Fruit fly (Drosophila melanogaster) whole organism, embryonic: ENCODE results near the gene Cks85A.

Source experiments
- Asciz ChIP-seq: fragments of 200-800 bp; sonication (Bioruptor generic); optimal IDR thresholded peaks from 2 replicates; lab custom pipeline; 2017; ENCODE audit warnings: missing biosample characterization, mild to moderate bottlenecking, missing genetic modification characterization, missing genetic modification reagents
- Bteb2 ChIP-seq: fragments of 200-800 bp; sonication (Bioruptor generic); optimal IDR thresholded peaks from 2 replicates; lab custom pipeline; 2016; ENCODE audit warnings: missing biosample characterization, missing genetic modification characterization
- CG10431 ChIP-seq: fragments of 200-800 bp; sonication (Bioruptor generic); optimal IDR thresholded peaks from 3 replicates; lab custom pipeline; 2018; ENCODE audit warnings: missing biosample characterization, mild to moderate bottlenecking, missing genetic modification characterization
- CG11085 ChIP-seq: fragments of 200-800 bp; sonication (Bioruptor generic); IDR thresholded peaks from 2 replicates; pipeline ENCODE4 v1.3.6; 2022; ENCODE audit warnings: missing biosample characterization, missing genetic modification characterization
- CG12071 ChIP-seq: fragments of 200-800 bp; sonication (Bioruptor generic); optimal IDR thresholded peaks from 3 replicates; lab custom pipeline; 2018; ENCODE audit warnings: missing biosample characterization, mild to moderate bottlenecking, missing genetic modification characterization
- CG12744 ChIP-seq: fragments of 200-800 bp; sonication (Bioruptor generic); optimal IDR thresholded peaks from 2 replicates; lab custom pipeline; 2016; ENCODE audit warnings: missing biosample characterization, missing genetic modification characterization
- CG12769 ChIP-seq: fragments of 200-800 bp; sonication (Bioruptor generic); optimal IDR thresholded peaks from 2 replicates; lab custom pipeline; 2019; ENCODE audit warnings: missing biosample characterization, mild to moderate bottlenecking, missing genetic modification characterization, moderate library complexity
- CG15696 ChIP-seq: fragments of 200-800 bp; sonication (Bioruptor generic); optimal IDR thresholded peaks from 2 replicates; lab custom pipeline; 2019; ENCODE audit warnings: missing biosample characterization, mild to moderate bottlenecking, missing genetic modification characterization, moderate library complexity
- CG16815 ChIP-seq: fragments of 200-800 bp; sonication (Bioruptor generic); optimal IDR thresholded peaks from 3 replicates; lab custom pipeline; 2017; ENCODE audit warnings: missing biosample characterization, mild to moderate bottlenecking, missing genetic modification characterization
- CG18599 ChIP-seq: fragments of 200-800 bp; sonication (Bioruptor generic); optimal IDR thresholded peaks from 3 replicates; lab custom pipeline; 2017; ENCODE audit warnings: missing biosample characterization, missing genetic modification characterization, mild to moderate bottlenecking, moderate library complexity, missing genetic modification reagents
- CG18764 ChIP-seq: fragments of 200-800 bp; sonication (Bioruptor generic); optimal IDR thresholded peaks from 3 replicates; lab custom pipeline; 2016; ENCODE audit warnings: missing biosample characterization, missing genetic modification characterization
- CG30431 ChIP-seq: fragments of 200-800 bp; sonication (Bioruptor generic); optimal IDR thresholded peaks from 2 replicates; lab custom pipeline; 2017; ENCODE audit warnings: missing biosample characterization, missing genetic modification characterization
- CG3838 ChIP-seq: fragments of 200-800 bp; sonication (Bioruptor generic); optimal IDR thresholded peaks from 3 replicates; lab custom pipeline; 2016; ENCODE audit warnings: missing biosample characterization, missing genetic modification characterization
- CG42726 ChIP-seq: fragments of 200-800 bp; sonication (Bioruptor generic); IDR thresholded peaks from 2 replicates; pipeline ENCODE4 v1.3.6; 2022; ENCODE audit warnings: missing biosample characterization, missing genetic modification characterization; ENCODE audit not compliant: partially characterized antibody
- CG7556 ChIP-seq: fragments of 200-800 bp; sonication (Bioruptor generic); optimal IDR thresholded peaks from 2 replicates; lab custom pipeline; 2017; ENCODE audit warnings: missing biosample characterization, mild to moderate bottlenecking, missing genetic modification characterization
- CG7963 ChIP-seq: fragments of 200-800 bp; sonication (Bioruptor generic); IDR thresholded peaks from 3 replicates; pipeline ENCODE4 v1.3.6; 2022; ENCODE audit warnings: missing biosample characterization, missing genetic modification characterization; ENCODE audit not compliant: partially characterized antibody
- CG8388 ChIP-seq: fragments of 200-800 bp; sonication (Bioruptor generic); optimal IDR thresholded peaks from 2 replicates; lab custom pipeline; 2019; ENCODE audit warnings: missing biosample characterization, mild to moderate bottlenecking, missing genetic modification characterization, moderate library complexity
- CG8924 ChIP-seq: fragments of 200-800 bp; optimal IDR thresholded peaks from 3 replicates; lab custom pipeline; 2019; ENCODE audit warnings: missing biosample characterization, mild to moderate bottlenecking, missing genetic modification characterization, moderate library complexity
- Dip3 ChIP-seq: fragments of 200-800 bp; sonication (Bioruptor generic); optimal IDR thresholded peaks from 3 replicates; lab custom pipeline; 2016; ENCODE audit warnings: missing biosample characterization, missing genetic modification characterization
- Doc3 ChIP-seq: fragments of 200-800 bp; sonication (Bioruptor generic); IDR thresholded peaks from 3 replicates; pipeline ENCODE4 v1.3.6; 2022; ENCODE audit warnings: missing biosample characterization, missing genetic modification characterization; ENCODE audit not compliant: partially characterized antibody
- E2f1 ChIP-seq: fragments of 200-800 bp; sonication (Bioruptor generic); IDR thresholded peaks from 2 replicates; pipeline ENCODE4 v1.3.6; 2022; ENCODE audit warnings: missing biosample characterization, missing genetic modification characterization
- Fer3 ChIP-seq: fragments of 200-800 bp; sonication (Bioruptor generic); optimal IDR thresholded peaks from 2 replicates; lab custom pipeline; 2018; ENCODE audit warnings: missing biosample characterization, mild to moderate bottlenecking, missing genetic modification characterization, moderate library complexity
- Hmx ChIP-seq: fragments of 200-800 bp; sonication (Bioruptor generic); optimal IDR thresholded peaks from 2 replicates; lab custom pipeline; 2016; ENCODE audit warnings: missing biosample characterization, missing genetic modification characterization
- NC2α ChIP-seq: fragments of 200-800 bp; sonication (Bioruptor generic); optimal IDR thresholded peaks from 2 replicates; lab custom pipeline; 2016; ENCODE audit warnings: missing biosample characterization, missing genetic modification characterization
- NfI ChIP-seq: fragments of 200-800 bp; sonication (Bioruptor generic); optimal IDR thresholded peaks from 3 replicates; lab custom pipeline; 2018; ENCODE audit warnings: missing biosample characterization, mild to moderate bottlenecking, missing genetic modification characterization, moderate library complexity
- Poxn ChIP-seq: fragments of 200-800 bp; sonication (Bioruptor generic); IDR thresholded peaks from 2 replicates; pipeline ENCODE4 v1.3.6; 2022; ENCODE audit warnings: missing biosample characterization, missing genetic modification characterization
- Sry-β ChIP-seq: fragments of 200-800 bp; sonication (Bioruptor generic); optimal IDR thresholded peaks from 2 replicates; lab custom pipeline; 2018; ENCODE audit warnings: missing biosample characterization, mild to moderate bottlenecking, missing genetic modification characterization, moderate library complexity
- Sry-δ ChIP-seq: fragments of 200-800 bp; sonication (Bioruptor generic); optimal IDR thresholded peaks from 2 replicates; lab custom pipeline; 2016; ENCODE audit warnings: missing biosample characterization, missing genetic modification characterization
- Xbp1 ChIP-seq: fragments of 200-800 bp; sonication (Bioruptor generic); optimal IDR thresholded peaks from 3 replicates; lab custom pipeline; 2016; ENCODE audit warnings: missing biosample characterization, mild to moderate bottlenecking, missing genetic modification characterization
- chn ChIP-seq: fragments of 200-800 bp; sonication (Bioruptor generic); optimal IDR thresholded peaks from 2 replicates; lab custom pipeline; 2016; ENCODE audit warnings: missing biosample characterization, missing genetic modification characterization
- dmrt11E ChIP-seq: fragments of 200-800 bp; sonication (Bioruptor generic); optimal IDR thresholded peaks from 3 replicates; lab custom pipeline; 2018; ENCODE audit warnings: missing biosample characterization, mild to moderate bottlenecking, missing genetic modification characterization, moderate library complexity
- grn ChIP-seq: fragments of 200-800 bp; sonication (Bioruptor generic); optimal IDR thresholded peaks from 3 replicates; lab custom pipeline; 2017; ENCODE audit warnings: missing biosample characterization, missing genetic modification characterization
- gsb ChIP-seq: fragments of 200-800 bp; sonication (Bioruptor generic); IDR thresholded peaks from 2 replicates; pipeline ENCODE4 v1.3.6; 2022; ENCODE audit warnings: missing biosample characterization, missing genetic modification characterization
- lbe ChIP-seq: fragments of 200-800 bp; sonication (Bioruptor generic); optimal IDR thresholded peaks from 2 replicates; lab custom pipeline; 2016; ENCODE audit warnings: missing biosample characterization, mild to moderate bottlenecking, missing genetic modification characterization
- lov ChIP-seq, 2 experiments: fragments of 200-800 bp in 1 of 2; fragments of >200 bp in 1 of 2; sonication (Bioruptor generic) in 1 of 2; IDR thresholded peaks in 1 of 2; optimal IDR thresholded peaks in 1 of 2; 2 replicates in 1 of 2; 3 replicates in 1 of 2; pipeline versions ENCODE4 v1.3.6 to Lab custom; 2017 to 2022; ENCODE audit warnings: missing biosample characterization in 1 of 2, missing genetic modification characterization in 1 of 2
- oc ChIP-seq: fragments of 200-800 bp; sonication (Bioruptor generic); optimal IDR thresholded peaks from 2 replicates; lab custom pipeline; 2018; ENCODE audit warnings: missing biosample characterization, mild to moderate bottlenecking, missing genetic modification characterization, moderate library complexity
- pfk ChIP-seq: fragments of 200-800 bp; sonication (Bioruptor generic); optimal IDR thresholded peaks from 2 replicates; lab custom pipeline; 2018; ENCODE audit warnings: missing biosample characterization, mild to moderate bottlenecking, missing genetic modification characterization, moderate library complexity
- pita ChIP-seq: fragments of 200-800 bp; sonication (Bioruptor generic); optimal IDR thresholded peaks from 2 replicates; lab custom pipeline; 2017; ENCODE audit warnings: missing biosample characterization, mild to moderate bottlenecking, missing genetic modification characterization
- sima ChIP-seq: fragments of 200-800 bp; sonication (Bioruptor generic); optimal IDR thresholded peaks from 2 replicates; lab custom pipeline; 2016; ENCODE audit warnings: missing biosample characterization, missing genetic modification characterization
- sna ChIP-seq: fragments of 200-800 bp; sonication (Bioruptor generic); IDR thresholded peaks from 2 replicates; pipeline ENCODE4 v1.3.6; 2022; ENCODE audit warnings: missing biosample characterization, missing genetic modification characterization; ENCODE audit not compliant: partially characterized antibody
- tap ChIP-seq: fragments of 200-800 bp; optimal IDR thresholded peaks from 3 replicates; lab custom pipeline; 2019; ENCODE audit warnings: missing biosample characterization, mild to moderate bottlenecking, missing genetic modification characterization, moderate library complexity
- toy ChIP-seq: fragments of 200-800 bp; sonication (Bioruptor generic); IDR thresholded peaks from 2 replicates; pipeline ENCODE4 v1.3.6; 2022; ENCODE audit warnings: missing biosample characterization, missing genetic modification characterization
- trem ChIP-seq: fragments of 200-800 bp; optimal IDR thresholded peaks from 3 replicates; lab custom pipeline; 2019; ENCODE audit warnings: missing biosample characterization, mild to moderate bottlenecking, missing genetic modification characterization, moderate library complexity
- trh ChIP-seq: fragments of 200-800 bp; sonication (Bioruptor generic); optimal IDR thresholded peaks from 2 replicates; lab custom pipeline; 2016; ENCODE audit warnings: missing biosample characterization, missing genetic modification characterization
- ttk ChIP-seq: fragments of 200-800 bp; sonication (Bioruptor generic); IDR thresholded peaks from 2 replicates; pipeline ENCODE4 v2.1.2; 2022; ENCODE audit warnings: missing biosample characterization, missing genetic modification characterization
- twi ChIP-seq: fragments of 200-800 bp; optimal IDR thresholded peaks from 2 replicates; lab custom pipeline; 2019; ENCODE audit warnings: missing biosample characterization, mild to moderate bottlenecking, missing genetic modification characterization, moderate library complexity
- unpg ChIP-seq: fragments of 200-800 bp; sonication (Bioruptor generic); optimal IDR thresholded peaks from 3 replicates; lab custom pipeline; 2018; ENCODE audit warnings: missing biosample characterization, mild to moderate bottlenecking, missing genetic modification characterization, moderate library complexity
- wdn ChIP-seq: fragments of 200-800 bp; sonication (Bioruptor generic); IDR thresholded peaks from 2 replicates; pipeline ENCODE4 v1.3.6; 2022; ENCODE audit warnings: missing biosample characterization, missing genetic modification characterization
- zen ChIP-seq: fragments of 200-800 bp; sonication (Bioruptor generic); optimal IDR thresholded peaks from 3 replicates; lab custom pipeline; 2018; ENCODE audit warnings: missing biosample characterization, mild to moderate bottlenecking, missing genetic modification characterization, moderate library complexity

The Cks85A gene

DNA sequence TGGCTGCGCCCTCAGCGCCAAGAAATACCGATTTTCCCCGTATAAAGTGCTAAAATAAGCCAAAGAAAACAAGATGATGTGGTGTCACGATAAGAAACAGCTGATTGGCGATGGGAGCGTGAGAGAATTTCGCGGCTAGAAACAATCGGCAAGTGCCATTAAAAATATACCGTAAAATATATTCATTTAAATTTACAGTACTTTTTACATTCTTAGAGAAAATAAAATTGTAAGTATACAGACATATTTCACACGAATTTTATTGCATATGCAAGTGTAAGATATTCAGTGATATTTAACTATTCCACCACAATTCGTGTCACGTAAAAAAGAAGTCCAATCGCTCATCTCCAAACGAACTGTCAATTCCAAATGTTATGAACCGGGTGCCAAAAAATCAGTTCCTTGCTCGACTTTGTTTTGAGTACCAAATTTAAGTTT, 41.7 kb downstream of the Cks85A start, which contains the start of the genes Unc50, CG11755 and CG8043 (continued):
- TF ChIP-seq Xbp1 (peak; percentile 91), Sry-β (GFP tag; lab: Kevin White, UChicago) (peak; percentile 46), CG18764 (GFP tag; lab: Kevin White, UChicago) (peak; percentile 55), Poxn (GFP tag; lab: Robert Waterston, UW) (no peak), NC2α (GFP tag; lab: Kevin White, UChicago) (no peak), pfk (GFP tag; lab: Kevin White, UChicago) (no peak), Bteb2 (GFP tag; lab: Kevin White, UChicago) (peak; percentile 53), CG8388 (GFP tag; lab: Kevin White, UChicago) (peak; percentile 86), Hmx (GFP tag; lab: Kevin White, UChicago) (peak; percentile 66), sna (GFP tag; lab: Robert Waterston, UW) (peak; percentile 99), CG7963 (GFP tag; lab: Robert Waterston, UW) (peak; percentile 83; the same call in 2 of the 3 replicates), lbe (GFP tag; lab: Kevin White, UChicago) (peak; percentile 79), Doc3 (peak; percentile 100), ttk (GFP tag; lab: Robert Waterston, UW) (peak; percentile 52; the same call in 1 of the 2 replicates), CG16815 (GFP tag; lab: Kevin White, UChicago) (peak; percentile 57), pita (GFP tag; lab: Kevin White, UChicago) (no peak), Asciz (GFP tag; lab: Kevin White, UChicago) (no peak), CG18599 (GFP tag; lab: Kevin White, UChicago) (no peak), Sry-δ (GFP tag; lab: Kevin White, UChicago) (peak; percentile 90), CG10431 (GFP tag; lab: Kevin White, UChicago) (peak; percentile 30), CG11085 (GFP tag; lab: Robert Waterston, UW) (peak; percentile 53; the same call in 1 of the 2 replicates), CG3838 (GFP tag; lab: Kevin White, UChicago) (peak; percentile 44), wdn (0 out of 2 replicates have a peak, but pooled peaks have one; percentile 61), toy (GFP tag; lab: Robert Waterston, UW) (no peak), CG12769 (tag; lab: Kevin White, UChicago) (no peak), CG7556 (peak; percentile 74), E2f1 (GFP tag; lab: Robert Waterston, UW) (peak; percentile 55; the same call in 1 of the 2 replicates), CG42726 (GFP tag; lab: Robert Waterston, UW) (peak; percentile 84; the same call in 1 of the 2 replicates), chn (GFP tag; lab: Kevin White, UChicago) (peak; percentile 60), zen (tag; lab: Kevin White, UChicago) (peak; percentile 83), twi (tag; lab: Kevin White, UChicago) (peak; percentile 73), CG15696 (tag; lab: Kevin White, UChicago) (peak; percentile 83), CG8924 (peak; percentile 82), gsb (GFP tag; lab: Robert Waterston, UW) (no peak), tap (tag; lab: Kevin White, UChicago) (peak; percentile 68), lov (optimal IDR thresholded peaks at IDR 0.05; lab: Kevin White, UChicago) (no peak), lov (GFP tag; IDR thresholded peaks at IDR 0.05; lab: Robert Waterston, UW) (0 out of 3 replicates have a peak, but pooled peaks have one; percentile 11), oc (tag; lab: Kevin White, UChicago) (peak; percentile 17), trh (peak; percentile 19), trem (tag; lab: Kevin White, UChicago) (peak; percentile 94), dmrt11E (tag; lab: Kevin White, UChicago) (peak; percentile 77), CG12744 (GFP tag; lab: Kevin White, UChicago) (peak; percentile 65), grn (GFP tag; lab: Kevin White, UChicago) (peak; percentile 100), NfI (GFP tag; lab: Kevin White, UChicago) (peak; percentile 69), unpg (GFP tag; lab: Kevin White, UChicago) (peak; percentile 74), CG12071 (no peak), Dip3 (GFP tag; lab: Kevin White, UChicago) (peak; percentile 66), CG30431 (GFP tag; lab: Kevin White, UChicago) (no peak), Fer3 (tag; lab: Kevin White, UChicago) (peak; percentile 70), sima (GFP tag; lab: Kevin White, UChicago) (no peak)
